Worm (Caenorhabditis elegans) whole organism, L4 larva: ENCODE results near the gene Y39C12A.9.
A peak's percentile ranks its signal among the peaks of the same experiment; 100 is the strongest.

Experiments
- F37D6.2 ChIP-seq: sonication (generic microtip); optimal IDR thresholded peaks from 2 replicates; lab custom pipeline; 2016; ENCODE audit warnings: mild to moderate bottlenecking, missing genetic modification characterization, missing compliant biosample characterization
- F49E8.2 ChIP-seq: sonication (generic microtip); optimal IDR thresholded peaks from 2 replicates; lab custom pipeline; 2016; ENCODE audit warnings: missing compliant biosample characterization, mild to moderate bottlenecking, missing genetic modification characterization, borderline replicate concordance
- T26A8.4 ChIP-seq: fragments of 200-800 bp; sonication (Bioruptor generic); IDR thresholded peaks from 2 replicates; pipeline ENCODE4 v1.3.6; 2022; ENCODE audit warnings: missing genetic modification characterization, missing compliant biosample characterization
- Y105C5A.15 ChIP-seq: fragments of 200-800 bp; sonication (Bioruptor generic); IDR thresholded peaks from 2 replicates; pipeline ENCODE4 v1.3.6; 2022; ENCODE audit warnings: missing genetic modification characterization, missing compliant biosample characterization
- Y5F2A.4 ChIP-seq: fragments of 200-800 bp; sonication (Bioruptor generic); optimal IDR thresholded peaks from 2 replicates; lab custom pipeline; 2018; ENCODE audit warnings: mild to moderate bottlenecking, missing genetic modification characterization, missing compliant biosample characterization
- ZK337.2 ChIP-seq: fragments of 200-800 bp; sonication (Bioruptor generic); IDR thresholded peaks from 2 replicates; pipeline ENCODE4 v1.3.6; 2022; ENCODE audit warnings: missing genetic modification reagents, missing genetic modification characterization, missing compliant biosample characterization
- ZK546.5 ChIP-seq, 2 experiments: sonication (generic microtip); optimal IDR thresholded peaks; 2 replicates each; lab custom pipeline; 2017; ENCODE audit warnings: missing biosample characterization in 2 of 2, missing genetic modification characterization in 2 of 2
- aha-1 ChIP-seq: fragments of 150-350 bp; peaks from one replicate; lab custom pipeline; 2014; ENCODE audit warnings: missing biosample characterization, missing genetic modification characterization
- ceh-32 ChIP-seq: sonication (generic microtip); optimal IDR thresholded peaks from 2 replicates; lab custom pipeline; 2016; ENCODE audit warnings: mild to moderate bottlenecking, missing genetic modification characterization, missing compliant biosample characterization; ENCODE audit not compliant: poor library complexity
- daf-16 ChIP-seq, 3 experiments: sonication (generic microtip); optimal IDR thresholded peaks; 2 replicates each; lab custom pipeline; 2016 to 2017; ENCODE audit warnings: missing genetic modification characterization in 3 of 3, missing genetic modification reagents in 3 of 3, mild to moderate bottlenecking in 2 of 3, missing compliant biosample characterization in 2 of 3, missing biosample characterization in 1 of 3, moderate library complexity in 1 of 3
- dmd-6 ChIP-seq: fragments of 200-800 bp; sonication (Bioruptor generic); IDR thresholded peaks from 2 replicates; pipeline ENCODE4 v1.3.6; 2022; ENCODE audit warnings: missing genetic modification reagents, missing genetic modification characterization, missing compliant biosample characterization
- dve-1 ChIP-seq: sonication (generic microtip); optimal IDR thresholded peaks from 2 replicates; lab custom pipeline; 2017; ENCODE audit warnings: antibody characterized with exemption, mild to moderate bottlenecking, missing genetic modification characterization, missing compliant biosample characterization; ENCODE audit not compliant: insufficient read depth
- fos-1 ChIP-seq: fragments of 150-350 bp; optimal IDR thresholded peaks from 2 replicates; lab custom pipeline; 2014; ENCODE audit warnings: missing biosample characterization, missing genetic modification characterization
- hlh-11 ChIP-seq: fragments of 200-800 bp; sonication (Bioruptor generic); optimal IDR thresholded peaks from 2 replicates; lab custom pipeline; 2018; ENCODE audit warnings: mild to moderate bottlenecking, missing genetic modification characterization, missing compliant biosample characterization
- hlh-30 ChIP-seq: sonication (generic microtip); optimal IDR thresholded peaks from 2 replicates; lab custom pipeline; 2017; ENCODE audit warnings: antibody characterized with exemption, mild to moderate bottlenecking, missing genetic modification characterization, missing compliant biosample characterization; ENCODE audit not compliant: insufficient read depth
- hmg-1.1 ChIP-seq: fragments of 200-800 bp; sonication (Bioruptor generic); IDR thresholded peaks from 2 replicates; pipeline ENCODE4 v1.3.6; 2022; ENCODE audit warnings: missing genetic modification reagents, missing genetic modification characterization, missing compliant biosample characterization
- lim-7 ChIP-seq: fragments of 200-800 bp; sonication (Bioruptor generic); IDR thresholded peaks from 2 replicates; pipeline ENCODE4 v1.3.6; 2022; ENCODE audit warnings: missing genetic modification characterization, missing compliant biosample characterization
- lin-1 ChIP-seq: fragments of 200-800 bp; sonication (Bioruptor generic); IDR thresholded peaks from 2 replicates; pipeline ENCODE4 v1.3.6; 2022; ENCODE audit warnings: missing genetic modification reagents, missing genetic modification characterization, missing compliant biosample characterization
- lin-15B ChIP-seq: fragments of 150-350 bp; sonication (generic microtip); optimal IDR thresholded peaks from 3 replicates; lab custom pipeline; 2014; ENCODE audit warnings: missing biosample characterization, missing genetic modification characterization
- lin-29 ChIP-seq: fragments of 200-800 bp; sonication (Bioruptor generic); IDR thresholded peaks from 2 replicates; pipeline ENCODE4 v1.3.6; 2022; ENCODE audit warnings: missing genetic modification reagents, missing genetic modification characterization, missing compliant biosample characterization
- lsy-2 ChIP-seq, 2 experiments: fragments of 150-350 bp in 1 of 2; sonication (generic microtip) in 1 of 2; optimal IDR thresholded peaks; 2 replicates each; lab custom pipeline; 2014 to 2017; ENCODE audit warnings: missing biosample characterization in 2 of 2, missing genetic modification characterization in 2 of 2
- madf-5 ChIP-seq, 2 experiments: fragments of 200-800 bp; sonication (Bioruptor generic); IDR thresholded peaks; 2 replicates each; pipeline ENCODE4 v1.3.6; 2022; ENCODE audit warnings: missing compliant biosample characterization in 2 of 2, missing genetic modification characterization in 2 of 2
- madf-9 ChIP-seq: fragments of 200-800 bp; sonication (Bioruptor generic); conservative IDR thresholded peaks from 2 replicates; pipeline ENCODE4 v1.3.6; 2022; ENCODE audit warnings: missing genetic modification reagents, missing genetic modification characterization, missing compliant biosample characterization
- mdt-29 ChIP-seq: fragments of 200-800 bp; sonication (Bioruptor generic); IDR thresholded peaks from 2 replicates; pipeline ENCODE4 v1.3.6; 2022; ENCODE audit warnings: missing genetic modification reagents, missing genetic modification characterization, missing compliant biosample characterization
- mxl-2 ChIP-seq: fragments of 200-800 bp; sonication (Bioruptor generic); conservative IDR thresholded peaks from 2 replicates; pipeline ENCODE4 v1.3.6; 2022; ENCODE audit warnings: missing genetic modification reagents, missing genetic modification characterization, missing compliant biosample characterization
- mxl-3 ChIP-seq: fragments of 200-800 bp; sonication (Bioruptor generic); optimal IDR thresholded peaks from 2 replicates; lab custom pipeline; 2018; ENCODE audit warnings: mild to moderate bottlenecking, missing genetic modification characterization, missing compliant biosample characterization
- nhr-10 ChIP-seq: fragments of 150-350 bp; optimal IDR thresholded peaks from 2 replicates; lab custom pipeline; 2014; ENCODE audit warnings: missing biosample characterization, missing genetic modification characterization
- nhr-111 ChIP-seq: fragments of 200-800 bp; sonication (Bioruptor generic); optimal IDR thresholded peaks from 2 replicates; lab custom pipeline; 2018; ENCODE audit warnings: mild to moderate bottlenecking, missing genetic modification characterization, missing compliant biosample characterization
- nhr-28 ChIP-seq: fragments of 150-350 bp; optimal IDR thresholded peaks from 2 replicates; lab custom pipeline; 2014; ENCODE audit warnings: missing biosample characterization, missing genetic modification characterization
- nhr-48 ChIP-seq: sonication (generic microtip); optimal IDR thresholded peaks from 2 replicates; lab custom pipeline; 2016; ENCODE audit warnings: mild to moderate bottlenecking, missing genetic modification characterization, missing compliant biosample characterization
- nhr-76 ChIP-seq: fragments of 150-350 bp; optimal IDR thresholded peaks from 2 replicates; lab custom pipeline; 2014; ENCODE audit warnings: missing biosample characterization, missing genetic modification characterization
- nhr-77 ChIP-seq: fragments of 150-350 bp; optimal IDR thresholded peaks from 2 replicates; lab custom pipeline; 2014; ENCODE audit warnings: missing biosample characterization, missing genetic modification characterization
- pha-4 ChIP-seq, 2 experiments: fragments of 150-350 bp in 1 of 2; fragments of 200-800 bp in 1 of 2; sonication (Bioruptor generic) in 1 of 2; IDR thresholded peaks in 1 of 2; optimal IDR thresholded peaks in 1 of 2; 2 replicates each; pipeline versions ENCODE4 v1.3.6 to Lab custom; 2014 to 2022; ENCODE audit warnings: missing genetic modification characterization in 2 of 2, missing genetic modification reagents in 2 of 2, missing biosample characterization in 1 of 2, missing compliant biosample characterization in 1 of 2
- pqm-1 ChIP-seq: sonication (generic microtip); optimal IDR thresholded peaks from 2 replicates; lab custom pipeline; 2017; ENCODE audit warnings: missing biosample characterization, missing genetic modification characterization
- skn-1 ChIP-seq: fragments of 150-350 bp; optimal IDR thresholded peaks from 2 replicates; lab custom pipeline; 2014; ENCODE audit warnings: missing biosample characterization, missing genetic modification characterization
- tag-97 ChIP-seq: fragments of 200-800 bp; sonication (Bioruptor generic); IDR thresholded peaks from 2 replicates; pipeline ENCODE4 v1.3.6; 2022; ENCODE audit warnings: missing genetic modification characterization, missing compliant biosample characterization
- unc-62 ChIP-seq, 3 experiments: fragments of 150-350 bp in 1 of 3; sonication (generic microtip); optimal IDR thresholded peaks in 2 of 3; peaks in 1 of 3; 1 replicate in 1 of 3; 2 replicates in 2 of 3; lab custom pipeline; 2014 to 2017; ENCODE audit warnings: missing biosample characterization in 3 of 3, missing genetic modification characterization in 3 of 3, missing genetic modification reagents in 3 of 3, missing genotype in 1 of 3
- zag-1 ChIP-seq: fragments of 150-350 bp; optimal IDR thresholded peaks from 2 replicates; lab custom pipeline; 2014; ENCODE audit warnings: missing biosample characterization, missing genetic modification characterization
- zip-11 ChIP-seq: fragments of 200-800 bp; sonication (Bioruptor generic); IDR thresholded peaks from 2 replicates; pipeline ENCODE4 v1.3.6; 2022; ENCODE audit warnings: missing genetic modification characterization, missing compliant biosample characterization
- ztf-7 ChIP-seq: fragments of 150-350 bp; optimal IDR thresholded peaks from 2 replicates; lab custom pipeline; 2014; ENCODE audit warnings: missing biosample characterization, missing genetic modification characterization

Gene Y39C12A.9

ce11 chrIV:12259161-12259870, at the start of gene Y39C12A.9:
Gene Y39C12A.9 (minus strand): TSS chrIV:12259211.
- peak in 1 of 2 experiments; percentile 13 for TF ChIP-seq lsy-2 (tag; optimal IDR thresholded peaks at IDR 0.05; lab: Kevin White, UChicago)
- no peak for TF ChIP-seq pqm-1 (tag; lab: Kevin White, UChicago)
- peak; percentile 27 for TF ChIP-seq aha-1 (tag; lab: Kevin White, UChicago)

- TF ChIP-seq F37D6.2 (no peak), ZK546.5 (tag; optimal IDR thresholded peaks at IDR 0.05; lab: Kevin White, UChicago) (no peak), madf-5 (GFP tag; IDR thresholded peaks at IDR 0.05; lab: Robert Waterston, UW) (no peak), ceh-32 (tag; lab: Kevin White, UChicago) (no peak), hlh-30 (no peak), tag-97 (no peak), hmg-1.1 (GFP tag; lab: Robert Waterston, UW) (no peak), nhr-76 (tag; lab: Kevin White, UChicago) (no peak), T26A8.4 (GFP tag; lab: Robert Waterston, UW) (no peak), zag-1 (no peak), Y5F2A.4 (GFP tag; lab: Kevin White, UChicago) (no peak), mxl-3 (GFP tag; lab: Kevin White, UChicago) (no peak), mdt-29 (no peak), madf-9 (GFP tag; lab: Robert Waterston, UW) (no peak)
Observed at ce11 chrIV:12307720-12308119, 48.7 kb upstream of the Y39C12A.9 start, which contains the start of gene oac-57. Gene oac-57 (minus strand): TSS chrIV:12307820.

- TF ChIP-seq nhr-48 (tag; lab: Kevin White, UChicago) (peak; percentile 22), skn-1 (no peak), ZK337.2 (GFP tag; lab: Robert Waterston, UW) (no peak), daf-16 (GFP tag; optimal IDR thresholded peaks at IDR 0.05; lab: Kevin White, UChicago) (peak in 1 of 2 experiments; percentile 6), daf-16 (tag; optimal IDR thresholded peaks at IDR 0.05; lab: Kevin White, UChicago) (peak; percentile 96), pha-4 (GFP tag; IDR thresholded peaks at IDR 0.05; lab: Robert Waterston, UW) (no peak), pha-4 (tag; optimal IDR thresholded peaks at IDR 0.05; lab: Kevin White, UChicago) (no peak), nhr-28 (tag; lab: Kevin White, UChicago) (peak; percentile 31), dve-1 (tag; lab: Kevin White, UChicago) (peak; percentile 70), lin-15B (tag; lab: Kevin White, UChicago) (no peak), nhr-10 (tag; lab: Kevin White, UChicago) (peak; percentile 14), lin-1 (GFP tag; lab: Robert Waterston, UW) (0 out of 2 replicates have a peak, but pooled peaks have one; percentile 38), zip-11 (GFP tag; lab: Robert Waterston, UW) (no peak), nhr-77 (tag; lab: Kevin White, UChicago) (no peak), aha-1 (tag; lab: Kevin White, UChicago) (peak; percentile 38), hlh-11 (peak; percentile 69), lim-7 (GFP tag; lab: Robert Waterston, UW) (no peak), fos-1 (no peak), Y5F2A.4 (GFP tag; lab: Kevin White, UChicago) (no peak), ztf-7 (tag; lab: Kevin White, UChicago) (peak; percentile 2), dmd-6 (GFP tag; lab: Robert Waterston, UW) (peak; percentile 65), Y105C5A.15 (GFP tag; lab: Robert Waterston, UW) (no peak), nhr-111 (GFP tag; lab: Kevin White, UChicago) (no peak), lin-29 (GFP tag; lab: Robert Waterston, UW) (no peak), mxl-2 (GFP tag; lab: Robert Waterston, UW) (no peak), unc-62 (GFP tag; optimal IDR thresholded peaks at IDR 0.05 in 1 of 2; lab: Kevin White, UChicago) (peak in 1 of 2 experiments; percentile 9), unc-62 (tag; optimal IDR thresholded peaks at IDR 0.05; lab: Kevin White, UChicago) (no peak), hmg-1.1 (GFP tag; lab: Robert Waterston, UW) (no peak), pqm-1 (tag; lab: Kevin White, UChicago) (peak; percentile 90), F49E8.2 (tag; lab: Kevin White, UChicago) (no peak)
Observed at ce11 chrIV:12305956-12306355, 46.9 kb upstream of the Y39C12A.9 start.
